Worm (Caenorhabditis elegans): Measurements from ENCODE around the gene trpp-6.

The trpp-6 gene

DNA sequence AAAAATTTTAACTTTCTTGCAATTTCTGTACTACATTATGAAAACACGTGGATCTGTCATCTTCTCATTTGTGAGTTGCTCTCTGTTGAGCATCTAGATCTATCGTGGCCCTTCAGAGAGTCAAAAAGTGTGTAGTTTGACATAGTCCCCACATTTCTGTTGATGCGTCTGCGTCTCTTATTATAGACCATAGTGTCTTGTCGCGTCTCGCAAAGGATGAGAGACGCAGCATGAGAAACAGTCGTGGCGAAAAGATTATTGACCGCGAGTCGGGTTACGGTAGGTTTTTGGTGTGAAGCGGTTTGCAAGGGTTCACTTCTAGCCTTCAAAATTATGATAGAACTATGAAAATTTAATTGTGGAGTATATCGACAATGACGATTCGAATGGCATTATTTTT lies 50.6 kb downstream of the trpp-6 start:
- no peak for TF ChIP-seq unc-39 (tag; optimal IDR thresholded peaks at IDR 0.05)
- no peak for TF ChIP-seq fkh-2 (tag; optimal IDR thresholded peaks at IDR 0.05)
- no peak for TF ChIP-seq fkh-10 (GFP tag; optimal IDR thresholded peaks at IDR 0.05)
- TF ChIP-seq nhr-11 (tag; optimal IDR thresholded peaks at IDR 0.05) = no peak
- peak; percentile 65 for TF ChIP-seq nhr-25 (tag; optimal IDR thresholded peaks at IDR 0.05)
- no peak for TF ChIP-seq ztf-4 (tag; optimal IDR thresholded peaks at IDR 0.05)
- TF ChIP-seq nhr-12 (tag; optimal IDR thresholded peaks at IDR 0.05) = no peak
- TF ChIP-seq mdl-1 (tag; optimal IDR thresholded peaks at IDR 0.05) = no peak
- TF ChIP-seq snpc-4 (tag; optimal IDR thresholded peaks at IDR 0.05) = peak; percentile 34
- TF ChIP-seq ceh-9 (tag; optimal IDR thresholded peaks at IDR 0.05) = no peak
- TF ChIP-seq nhr-43 (tag; optimal IDR thresholded peaks at IDR 0.05; ENCODE audit: poor library complexity, severe bottlenecking) = no peak
- no peak for TF ChIP-seq nhr-237 (tag; optimal IDR thresholded peaks at IDR 0.05)
- TF ChIP-seq elt-1 (tag; optimal IDR thresholded peaks at IDR 0.05) = no peak
- TF ChIP-seq nhr-76 (tag; optimal IDR thresholded peaks at IDR 0.05) = no peak
- TF ChIP-seq tbx-2 (tag; optimal IDR thresholded peaks at IDR 0.05) = peak; percentile 38
- peak; percentile 66 for TF ChIP-seq egl-5 (tag; optimal IDR thresholded peaks at IDR 0.05)
- no peak for TF ChIP-seq fos-1 (tag; optimal IDR thresholded peaks at IDR 0.05)
- TF ChIP-seq jun-1 (tag; optimal IDR thresholded peaks at IDR 0.05) = no peak
- TF ChIP-seq skn-1 (tag; optimal IDR thresholded peaks at IDR 0.05) = no peak
- TF ChIP-seq daf-12 (tag; optimal IDR thresholded peaks at IDR 0.05) = no peak
- TF ChIP-seq R02D3.7 (tag; optimal IDR thresholded peaks at IDR 0.05) = peak; percentile 43
- no peak for TF ChIP-seq eor-1 (tag; optimal IDR thresholded peaks at IDR 0.05)
- TF ChIP-seq nhr-28 (tag; optimal IDR thresholded peaks at IDR 0.05) = no peak
- peak; percentile 21 for TF ChIP-seq unc-62 (GFP tag; optimal IDR thresholded peaks at IDR 0.05)
- peak; percentile 94 for TF ChIP-seq nfya-1 (tag; optimal IDR thresholded peaks at IDR 0.05; ENCODE audit: insufficient read depth)
- TF ChIP-seq zag-1 (tag; optimal IDR thresholded peaks at IDR 0.05) = no peak
- peak; percentile 68 for TF ChIP-seq ceh-28 (tag; optimal IDR thresholded peaks at IDR 0.05)
- no peak for TF ChIP-seq sea-2 (GFP tag; optimal IDR thresholded peaks at IDR 0.05)
- peak; percentile 84 for TF ChIP-seq pha-4 (tag; optimal IDR thresholded peaks at IDR 0.05)
- no peak for TF ChIP-seq mml-1 (tag; optimal IDR thresholded peaks at IDR 0.05)
- TF ChIP-seq egl-27 (tag; optimal IDR thresholded peaks at IDR 0.05) = no peak
- TF ChIP-seq elt-3 (tag; optimal IDR thresholded peaks at IDR 0.05) = no peak
- no peak for TF ChIP-seq ceh-16 (tag; optimal IDR thresholded peaks at IDR 0.05)
- no peak for TF ChIP-seq aly-2 (tag; optimal IDR thresholded peaks at IDR 0.05)
- no peak for TF ChIP-seq ztf-11 (tag; optimal IDR thresholded peaks at IDR 0.05)
- peak; percentile 72 for TF ChIP-seq lin-39 (tag; optimal IDR thresholded peaks at IDR 0.05)
- TF ChIP-seq ama-1 (optimal IDR thresholded peaks at IDR 0.05) = no peak
- TF ChIP-seq nhr-77 (tag; optimal IDR thresholded peaks at IDR 0.05) = no peak
- TF ChIP-seq ceh-82 (tag; optimal IDR thresholded peaks at IDR 0.05) = no peak
- peak; percentile 17 for TF ChIP-seq nhr-23 (tag; optimal IDR thresholded peaks at IDR 0.05)
- TF ChIP-seq pqm-1 (tag; optimal IDR thresholded peaks at IDR 0.05) = peak; percentile 55
- peak; percentile 1 for TF ChIP-seq lsy-12 (tag; optimal IDR thresholded peaks at IDR 0.05)
- no peak for TF ChIP-seq ZK546.5 (tag; optimal IDR thresholded peaks at IDR 0.05)
- no peak for TF ChIP-seq nhr-67 (tag; optimal IDR thresholded peaks at IDR 0.05)
- peak; percentile 22 for TF ChIP-seq hmg-11 (tag; optimal IDR thresholded peaks at IDR 0.05)
- TF ChIP-seq lin-15B (tag; optimal IDR thresholded peaks at IDR 0.05) = peak; percentile 45
- TF ChIP-seq elt-2 (tag; optimal IDR thresholded peaks at IDR 0.05) = peak; percentile 34
